Fruit fly (Drosophila melanogaster) whole organism, prepupa: ENCODE measurements around the gene Jarid2.

Experiments
- CG11902 ChIP-seq: fragments of 200-800 bp; sonication (Bioruptor generic); optimal IDR thresholded peaks from 3 replicates; lab custom pipeline; 2016; ENCODE audit warnings: missing biosample characterization, missing genetic modification characterization
- CG16779 ChIP-seq: fragments of 200-800 bp; sonication (Bioruptor generic); optimal IDR thresholded peaks from 3 replicates; lab custom pipeline; 2017; ENCODE audit warnings: missing biosample characterization, mild to moderate bottlenecking, missing genetic modification characterization
- Ets96B ChIP-seq: fragments of 200-800 bp; optimal IDR thresholded peaks from 2 replicates; lab custom pipeline; 2019; ENCODE audit warnings: missing biosample characterization, mild to moderate bottlenecking, missing genetic modification characterization, moderate library complexity
- Gug ChIP-seq: fragments of 200-800 bp; sonication (Bioruptor generic); IDR thresholded peaks from 2 replicates; pipeline ENCODE4 v1.3.6; 2022; ENCODE audit warnings: missing biosample characterization, missing genetic modification characterization
- Hr38 ChIP-seq: sonication (Bioruptor generic); optimal IDR thresholded peaks from 2 replicates; lab custom pipeline; 2016; ENCODE audit warnings: missing biosample characterization, missing genetic modification characterization
- Hr4 ChIP-seq: fragments of 200-800 bp; sonication (Bioruptor generic); optimal IDR thresholded peaks from 3 replicates; lab custom pipeline; 2016; ENCODE audit warnings: missing biosample characterization, missing genetic modification characterization
- Sox14 ChIP-seq: fragments of 200-800 bp; sonication (Bioruptor generic); optimal IDR thresholded peaks from 3 replicates; lab custom pipeline; 2016; ENCODE audit warnings: missing biosample characterization, missing genetic modification characterization
- achi ChIP-seq: fragments of 200-800 bp; sonication (Bioruptor generic); optimal IDR thresholded peaks from 3 replicates; lab custom pipeline; 2016; ENCODE audit warnings: missing biosample characterization, missing genetic modification characterization
- cyc ChIP-seq: fragments of 200-800 bp; sonication (Bioruptor generic); optimal IDR thresholded peaks from 3 replicates; lab custom pipeline; 2016; ENCODE audit warnings: missing biosample characterization, missing genetic modification characterization
- dsx ChIP-seq: fragments of 200-800 bp; optimal IDR thresholded peaks from 3 replicates; lab custom pipeline; 2019; ENCODE audit warnings: missing biosample characterization, mild to moderate bottlenecking, missing genetic modification characterization, moderate library complexity; ENCODE audit not compliant: poor library complexity, severe bottlenecking
- pdm3 ChIP-seq: fragments of 200-800 bp; sonication (Bioruptor generic); optimal IDR thresholded peaks from 3 replicates; lab custom pipeline; 2016; ENCODE audit warnings: missing biosample characterization, missing genetic modification characterization
- salr ChIP-seq, 2 experiments: fragments of 200-800 bp; sonication (Bioruptor generic); optimal IDR thresholded peaks; 3 replicates each; lab custom pipeline; 2016 to 2018; ENCODE audit warnings: missing biosample characterization in 2 of 2, missing genetic modification characterization in 2 of 2, mild to moderate bottlenecking in 1 of 2
- spab ChIP-seq: fragments of 200-800 bp; sonication (Bioruptor generic); optimal IDR thresholded peaks from 2 replicates; lab custom pipeline; 2017; ENCODE audit warnings: missing biosample characterization, mild to moderate bottlenecking, missing genetic modification characterization, missing genetic modification reagents
- svp ChIP-seq: fragments of 200-800 bp; sonication (Bioruptor generic); peaks from one replicate; lab custom pipeline; 2016; ENCODE audit warnings: missing biosample characterization, missing genetic modification characterization

dm6 chr3L:9462794-9463193 lies 14.0 kb upstream of the Jarid2 start:
- TF ChIP-seq Sox14 (GFP tag; lab: Kevin White, UChicago): no peak
- peak; percentile 30 for TF ChIP-seq spab (GFP tag; lab: Kevin White, UChicago)
- no peak for TF ChIP-seq svp (GFP tag; lab: Kevin White, UChicago)
- no peak for TF ChIP-seq CG11902 (GFP tag; lab: Kevin White, UChicago)
- TF ChIP-seq Hr4 (GFP tag; lab: Kevin White, UChicago): no peak
- no peak for TF ChIP-seq pdm3 (GFP tag; lab: Kevin White, UChicago)
- no peak for TF ChIP-seq Hr38 (GFP tag; lab: Kevin White, UChicago)
- TF ChIP-seq salr (GFP tag; optimal IDR thresholded peaks at IDR 0.05; lab: Kevin White, UChicago): peak in 1 of 2 experiments; percentile 21
- no peak for TF ChIP-seq achi (GFP tag; lab: Kevin White, UChicago)
- TF ChIP-seq Ets96B: peak; percentile 64
- peak; percentile 27 for TF ChIP-seq CG16779
- TF ChIP-seq cyc (GFP tag; lab: Kevin White, UChicago): no peak
- peak; percentile 53 for TF ChIP-seq dsx (GFP tag; lab: Kevin White, UChicago)
- TF ChIP-seq Gug: no peak
